Worm (Caenorhabditis elegans) whole organism, mixed stage, embryonic: ENCODE results near the gene F54D10.5.

ENCODE experiments used
- elt-1 ChIP-seq: sonication (generic microtip); optimal IDR thresholded peaks from 2 replicates; lab custom pipeline; 2017; ENCODE audit warnings: missing genetic modification characterization, mild to moderate bottlenecking, missing compliant biosample characterization, antibody characterized with exemption, moderate library complexity, borderline replicate concordance; ENCODE audit not compliant: insufficient read depth
- flh-1 ChIP-seq: fragments of 200-800 bp; sonication (Bioruptor generic); optimal IDR thresholded peaks from 2 replicates; lab custom pipeline; 2018; ENCODE audit warnings: mild to moderate bottlenecking, missing genetic modification characterization, moderate library complexity, missing compliant biosample characterization
- lsy-2 ChIP-seq: fragments of 150-350 bp; optimal IDR thresholded peaks from 2 replicates; lab custom pipeline; 2014; ENCODE audit warnings: missing biosample characterization, missing genetic modification characterization
- mab-5 ChIP-seq: fragments of 150-350 bp; optimal IDR thresholded peaks from 2 replicates; lab custom pipeline; 2014; ENCODE audit warnings: missing biosample characterization, missing genetic modification characterization
- nhr-12 ChIP-seq: fragments of 150-350 bp; optimal IDR thresholded peaks from 2 replicates; lab custom pipeline; 2014; ENCODE audit warnings: missing biosample characterization, missing genetic modification characterization
- nhr-237 ChIP-seq: fragments of 150-350 bp; optimal IDR thresholded peaks from 2 replicates; lab custom pipeline; 2014; ENCODE audit warnings: missing biosample characterization, missing genetic modification characterization
- nhr-76 ChIP-seq: sonication (generic microtip); optimal IDR thresholded peaks from 2 replicates; lab custom pipeline; 2017; ENCODE audit warnings: missing biosample characterization, missing genetic modification characterization
- pha-4 ChIP-seq: fragments of 150-350 bp; optimal IDR thresholded peaks from 2 replicates; lab custom pipeline; 2018; ENCODE audit warnings: missing biosample characterization, missing genetic modification reagents, missing genetic modification characterization
- sem-2 ChIP-seq: fragments of 200-800 bp; sonication (Bioruptor generic); optimal IDR thresholded peaks from 2 replicates; lab custom pipeline; 2018; ENCODE audit warnings: mild to moderate bottlenecking, missing genetic modification characterization, missing compliant biosample characterization
- snpc-4 ChIP-seq: fragments of 150-350 bp; optimal IDR thresholded peaks from 2 replicates; lab custom pipeline; 2014; ENCODE audit warnings: missing biosample characterization, missing genetic modification characterization
- unc-120 ChIP-seq: sonication (generic microtip); optimal IDR thresholded peaks from 2 replicates; lab custom pipeline; 2017; ENCODE audit warnings: missing genetic modification characterization, missing compliant biosample characterization; ENCODE audit not compliant: poor library complexity, severe bottlenecking
- unc-62 ChIP-seq: fragments of 150-350 bp; optimal IDR thresholded peaks from 2 replicates; lab custom pipeline; 2014; ENCODE audit warnings: missing biosample characterization, missing genetic modification reagents, missing genetic modification characterization

DNA sequence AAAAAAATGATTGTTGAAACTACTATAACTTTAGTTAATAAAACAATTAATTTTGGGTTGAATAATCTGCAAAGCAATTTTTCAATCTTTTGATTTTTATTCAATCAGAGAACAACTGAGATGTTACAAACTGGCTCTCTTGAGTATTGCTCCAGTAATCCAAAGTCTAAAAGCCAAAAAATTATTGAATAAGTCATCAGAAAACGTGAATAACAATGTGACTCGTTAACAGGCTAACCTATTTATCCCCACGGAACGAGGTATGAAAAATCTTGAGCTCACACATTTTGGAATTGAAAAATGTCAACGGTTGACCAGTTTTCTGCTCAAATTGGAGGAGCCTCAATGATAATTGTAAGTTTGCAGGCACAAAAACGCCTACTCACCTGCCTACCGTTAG is 50.5 kb downstream of the F54D10.5 start, which contains the start of gene srx-111:
- TF ChIP-seq snpc-4 (tag; lab: Kevin White, UChicago) (no peak), nhr-12 (tag; lab: Kevin White, UChicago) (no peak), nhr-237 (tag; lab: Kevin White, UChicago) (no peak), sem-2 (no peak), lsy-2 (tag; lab: Kevin White, UChicago) (no peak), mab-5 (no peak), unc-62 (GFP tag; lab: Kevin White, UChicago) (no peak), unc-120 (tag; lab: Kevin White, UChicago) (no peak), elt-1 (tag; lab: Kevin White, UChicago) (no peak), pha-4 (no peak), nhr-76 (no peak), flh-1 (no peak)
